Worm (Caenorhabditis elegans) whole organism, late embryonic: ENCODE results near the gene glo-1.

ENCODE experiments used
- F13H6.1 ChIP-seq: sonication (generic microtip); optimal IDR thresholded peaks from 2 replicates; lab custom pipeline; 2016; ENCODE audit warnings: missing genetic modification characterization, missing compliant biosample characterization
- K02D7.2 ChIP-seq: sonication (generic microtip); optimal IDR thresholded peaks from 2 replicates; lab custom pipeline; 2017; ENCODE audit warnings: mild to moderate bottlenecking, missing genetic modification characterization, missing compliant biosample characterization
- T23F11.4 ChIP-seq: fragments of 200-800 bp; sonication (Bioruptor generic); optimal IDR thresholded peaks from 2 replicates; lab custom pipeline; 2018; ENCODE audit warnings: mild to moderate bottlenecking, missing genetic modification characterization, missing compliant biosample characterization
- Y22D7AL.16 ChIP-seq: sonication (generic microtip); optimal IDR thresholded peaks from 2 replicates; lab custom pipeline; 2016; ENCODE audit warnings: missing genetic modification characterization, missing compliant biosample characterization
- ama-1 ChIP-seq: fragments of 150-350 bp; optimal IDR thresholded peaks from 2 replicates; lab custom pipeline; 2014
- ceh-18 ChIP-seq: sonication (generic microtip); optimal IDR thresholded peaks from 2 replicates; lab custom pipeline; 2016; ENCODE audit warnings: missing genetic modification characterization, missing compliant biosample characterization
- ceh-19 ChIP-seq: fragments of 200-800 bp; sonication (Bioruptor generic); optimal IDR thresholded peaks from 2 replicates; lab custom pipeline; 2018; ENCODE audit warnings: mild to moderate bottlenecking, missing genetic modification characterization, missing compliant biosample characterization
- ceh-24 ChIP-seq: sonication (generic microtip); optimal IDR thresholded peaks from 2 replicates; lab custom pipeline; 2016; ENCODE audit warnings: mild to moderate bottlenecking, missing genetic modification characterization, missing compliant biosample characterization
- ceh-31 ChIP-seq: sonication (generic microtip); optimal IDR thresholded peaks from 2 replicates; lab custom pipeline; 2016; ENCODE audit warnings: missing genetic modification characterization, missing compliant biosample characterization
- ceh-34 ChIP-seq: sonication (generic microtip); optimal IDR thresholded peaks from 2 replicates; lab custom pipeline; 2016; ENCODE audit warnings: mild to moderate bottlenecking, missing genetic modification characterization, missing compliant biosample characterization
- ceh-48 ChIP-seq: sonication (generic microtip); optimal IDR thresholded peaks from 2 replicates; lab custom pipeline; 2016; ENCODE audit warnings: missing genetic modification characterization, inconsistent platforms, missing compliant biosample characterization
- ceh-9 ChIP-seq: sonication (generic microtip); optimal IDR thresholded peaks from 2 replicates; lab custom pipeline; 2016; ENCODE audit warnings: mild to moderate bottlenecking, missing genetic modification characterization, inconsistent platforms, missing compliant biosample characterization
- dve-1 ChIP-seq: sonication (generic microtip); optimal IDR thresholded peaks from 2 replicates; lab custom pipeline; 2017; ENCODE audit warnings: antibody characterized with exemption, mild to moderate bottlenecking, missing genetic modification characterization, missing compliant biosample characterization
- elt-2 ChIP-seq: sonication (generic microtip); optimal IDR thresholded peaks from 2 replicates; lab custom pipeline; 2016; ENCODE audit warnings: missing genetic modification reagents, missing genetic modification characterization, missing compliant biosample characterization
- elt-4 ChIP-seq: sonication (generic microtip); optimal IDR thresholded peaks from 2 replicates; lab custom pipeline; 2016; ENCODE audit warnings: missing genetic modification characterization, missing compliant biosample characterization
- eyg-1 ChIP-seq: sonication (generic microtip); optimal IDR thresholded peaks from 2 replicates; lab custom pipeline; 2016; ENCODE audit warnings: missing genotype, missing genetic modification characterization, missing compliant biosample characterization
- fax-1 ChIP-seq: sonication (generic microtip); optimal IDR thresholded peaks from 2 replicates; lab custom pipeline; 2016; ENCODE audit warnings: missing genotype, missing genetic modification characterization, missing compliant biosample characterization
- fkh-10 ChIP-seq: fragments of 150-350 bp; optimal IDR thresholded peaks from 2 replicates; lab custom pipeline; 2014; ENCODE audit warnings: missing biosample characterization, missing genetic modification reagents, missing genetic modification characterization
- fkh-6 ChIP-seq: sonication (generic microtip); optimal IDR thresholded peaks from 2 replicates; lab custom pipeline; 2016; ENCODE audit warnings: missing genetic modification characterization, missing compliant biosample characterization
- hlh-13 ChIP-seq: fragments of 200-800 bp; sonication (Bioruptor generic); optimal IDR thresholded peaks from 2 replicates; lab custom pipeline; 2018; ENCODE audit warnings: mild to moderate bottlenecking, missing genetic modification characterization, missing compliant biosample characterization
- hlh-30 ChIP-seq: sonication (generic microtip); optimal IDR thresholded peaks from 2 replicates; lab custom pipeline; 2017; ENCODE audit warnings: antibody characterized with exemption, missing genetic modification characterization, missing compliant biosample characterization; ENCODE audit not compliant: insufficient read depth
- lim-6 ChIP-seq: sonication (generic microtip); optimal IDR thresholded peaks from 2 replicates; lab custom pipeline; 2016; ENCODE audit warnings: missing genetic modification characterization, missing compliant biosample characterization
- nfya-1 ChIP-seq: sonication (generic microtip); optimal IDR thresholded peaks from 2 replicates; lab custom pipeline; 2017; ENCODE audit warnings: missing genetic modification characterization, mild to moderate bottlenecking, missing compliant biosample characterization, antibody characterized with exemption, moderate library complexity
- nhr-11 ChIP-seq: fragments of 150-350 bp; optimal IDR thresholded peaks from 2 replicates; lab custom pipeline; 2014; ENCODE audit warnings: missing biosample characterization, missing genetic modification characterization
- nhr-232 ChIP-seq: sonication (generic microtip); optimal IDR thresholded peaks from 2 replicates; lab custom pipeline; 2016; ENCODE audit warnings: missing genetic modification characterization, missing compliant biosample characterization
- odd-2 ChIP-seq: sonication (generic microtip); optimal IDR thresholded peaks from 2 replicates; lab custom pipeline; 2017; ENCODE audit warnings: antibody characterized with exemption, mild to moderate bottlenecking, missing genetic modification characterization, missing compliant biosample characterization
- pag-3 ChIP-seq: sonication (generic microtip); optimal IDR thresholded peaks from 2 replicates; lab custom pipeline; 2016; ENCODE audit warnings: missing compliant biosample characterization, missing genetic modification characterization, borderline replicate concordance
- pha-2 ChIP-seq: sonication (generic microtip); optimal IDR thresholded peaks from 2 replicates; lab custom pipeline; 2017; ENCODE audit warnings: mild to moderate bottlenecking, missing genetic modification characterization, missing compliant biosample characterization
- pha-4 ChIP-seq: fragments of 150-350 bp; optimal IDR thresholded peaks from 2 replicates; lab custom pipeline; 2018; ENCODE audit warnings: missing biosample characterization, missing genetic modification reagents, missing genetic modification characterization
- pqm-1 ChIP-seq: sonication (generic microtip); optimal IDR thresholded peaks from 2 replicates; lab custom pipeline; 2016; ENCODE audit warnings: missing genetic modification characterization, missing compliant biosample characterization
- rnt-1 ChIP-seq: sonication (generic microtip); optimal IDR thresholded peaks from 2 replicates; lab custom pipeline; 2016; ENCODE audit warnings: missing genetic modification characterization, missing compliant biosample characterization
- sox-2 ChIP-seq: fragments of 200-800 bp; sonication (Bioruptor generic); IDR thresholded peaks from 2 replicates; pipeline ENCODE4 v1.3.6; 2022; ENCODE audit warnings: missing genetic modification reagents, missing genetic modification characterization, missing compliant biosample characterization
- tbx-2 ChIP-seq: sonication (generic microtip); optimal IDR thresholded peaks from 2 replicates; lab custom pipeline; 2016; ENCODE audit warnings: missing genetic modification characterization, missing compliant biosample characterization
- ttx-3 ChIP-seq: sonication (generic microtip); optimal IDR thresholded peaks from 2 replicates; lab custom pipeline; 2016; ENCODE audit warnings: missing genetic modification reagents, missing genetic modification characterization, missing compliant biosample characterization
- unc-42 ChIP-seq: sonication (generic microtip); optimal IDR thresholded peaks from 2 replicates; lab custom pipeline; 2016; ENCODE audit warnings: missing genotype, missing genetic modification characterization, missing compliant biosample characterization
- unc-55 ChIP-seq: sonication (generic microtip); optimal IDR thresholded peaks from 2 replicates; lab custom pipeline; 2017; ENCODE audit warnings: missing biosample characterization, missing genetic modification reagents, missing genetic modification characterization
- zip-5 ChIP-seq: sonication (generic microtip); optimal IDR thresholded peaks from 2 replicates; lab custom pipeline; 2016; ENCODE audit warnings: missing genetic modification characterization, missing compliant biosample characterization

glo-1 gene

DNA sequence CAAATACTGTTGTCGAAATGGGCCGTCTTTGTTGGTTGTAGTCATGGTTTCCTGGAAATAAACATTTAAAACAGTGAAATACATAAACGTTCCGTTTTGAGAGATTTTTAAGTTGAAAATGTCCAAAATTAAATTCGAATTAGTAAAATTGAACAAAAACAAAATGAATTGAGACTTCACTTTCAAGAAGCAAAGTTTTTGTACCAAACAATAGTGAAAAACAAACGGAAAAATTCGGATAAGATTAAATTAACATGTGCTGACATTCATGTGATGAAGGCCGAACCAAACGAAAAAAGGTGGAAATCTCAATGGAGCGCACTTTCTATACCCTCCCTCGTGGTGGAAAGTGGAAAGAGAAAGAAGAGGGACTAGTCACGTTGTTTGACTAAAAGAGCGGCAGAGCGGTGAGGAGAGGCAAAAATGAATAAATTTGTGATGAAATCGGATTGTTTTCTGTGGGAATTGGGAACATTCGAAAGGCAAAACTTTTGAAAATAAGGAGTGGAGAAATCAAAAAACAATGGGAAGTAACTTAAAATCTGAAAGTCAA is 43.9 kb downstream of the glo-1 start, which contains the start of gene ipla-2:
Gene ipla-2 (minus strand): TSS at position 51 of the 553 bp plus-strand sequence.
- TF ChIP-seq ceh-18 (tag; lab: Kevin White, UChicago): peak; percentile 20
- TF ChIP-seq unc-42 (tag; lab: Kevin White, UChicago): peak; percentile 87
- peak; percentile 6 for TF ChIP-seq nfya-1 (tag; lab: Kevin White, UChicago)
- peak; percentile 21 for TF ChIP-seq tbx-2 (tag; lab: Kevin White, UChicago)
- no peak for TF ChIP-seq F13H6.1 (tag; lab: Kevin White, UChicago)
- TF ChIP-seq Y22D7AL.16: no peak
- TF ChIP-seq unc-55 (GFP tag; lab: Kevin White, UChicago): peak; percentile 34
- no peak for TF ChIP-seq fax-1 (tag; lab: Kevin White, UChicago)
- no peak for TF ChIP-seq pha-4 (tag; lab: Kevin White, UChicago)
- TF ChIP-seq hlh-30 (tag; lab: Kevin White, UChicago): peak; percentile 95
- TF ChIP-seq eyg-1 (tag; lab: Kevin White, UChicago): no peak
- TF ChIP-seq ama-1 (lab: Kevin White, UChicago): no peak
- no peak for TF ChIP-seq pha-2 (tag; lab: Kevin White, UChicago)
- TF ChIP-seq zip-5 (tag; lab: Kevin White, UChicago): no peak
- TF ChIP-seq ceh-31 (tag; lab: Kevin White, UChicago): peak; percentile 64

ce11 chrX:9832370-9832769 is 49.6 kb downstream of the glo-1 start:
- TF ChIP-seq Y22D7AL.16 (no peak), T23F11.4 (no peak), lim-6 (tag; lab: Kevin White, UChicago) (no peak), unc-55 (GFP tag; lab: Kevin White, UChicago) (peak; percentile 22), nfya-1 (tag; lab: Kevin White, UChicago) (peak; percentile 47), pqm-1 (no peak), pha-2 (tag; lab: Kevin White, UChicago) (no peak), ceh-19 (no peak), nhr-11 (tag; lab: Kevin White, UChicago) (no peak), pag-3 (tag; lab: Kevin White, UChicago) (no peak), rnt-1 (tag; lab: Kevin White, UChicago) (peak; percentile 1), eyg-1 (tag; lab: Kevin White, UChicago) (no peak), fkh-6 (tag; lab: Kevin White, UChicago) (no peak), K02D7.2 (tag; lab: Kevin White, UChicago) (no peak), ceh-24 (tag; lab: Kevin White, UChicago) (no peak), odd-2 (tag; lab: Kevin White, UChicago) (no peak)

DNA sequence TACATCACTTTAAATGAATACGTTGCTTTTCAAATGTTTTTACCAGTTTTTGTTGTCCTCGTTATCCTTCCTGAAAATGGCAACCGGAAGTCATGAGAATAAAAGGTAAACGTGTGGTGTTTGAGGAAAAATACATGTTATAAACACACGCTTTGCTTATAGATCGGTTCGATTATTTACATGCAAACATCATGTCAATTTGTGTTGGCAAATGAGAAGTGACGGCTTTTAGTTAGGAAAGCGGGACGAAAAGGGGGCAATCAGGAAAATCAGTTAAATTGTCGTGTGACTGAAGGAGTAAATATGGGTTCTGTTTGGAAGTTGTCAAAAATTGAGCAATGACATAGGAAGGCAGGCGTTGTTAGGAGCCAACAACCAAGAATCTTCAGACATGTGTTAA is 50.8 kb downstream of the glo-1 start, which contains the start of gene rrc-1:
Gene rrc-1 (minus strand): TSS at position 74 of the 400 bp plus-strand sequence.
- TF ChIP-seq K02D7.2 (tag; lab: Kevin White, UChicago) (no peak), elt-4 (tag; lab: Kevin White, UChicago) (no peak), fkh-10 (GFP tag; lab: Kevin White, UChicago) (no peak), ceh-9 (tag; lab: Kevin White, UChicago) (no peak), ttx-3 (tag; lab: Kevin White, UChicago) (no peak), hlh-30 (tag; lab: Kevin White, UChicago) (no peak), ceh-34 (tag; lab: Kevin White, UChicago) (no peak), unc-42 (tag; lab: Kevin White, UChicago) (no peak), odd-2 (tag; lab: Kevin White, UChicago) (no peak), pha-2 (tag; lab: Kevin White, UChicago) (no peak), sox-2 (GFP tag; lab: Robert Waterston, UW) (no peak), ceh-48 (tag; lab: Kevin White, UChicago) (no peak), rnt-1 (tag; lab: Kevin White, UChicago) (no peak), hlh-13 (no peak), nhr-232 (tag; lab: Kevin White, UChicago) (no peak), elt-2 (tag; lab: Kevin White, UChicago) (no peak), dve-1 (tag; lab: Kevin White, UChicago) (no peak), pqm-1 (no peak), T23F11.4 (no peak)
